Fruit fly (Drosophila melanogaster): ENCODE measurements around the gene CG42688.

CG42688 gene

DNA sequence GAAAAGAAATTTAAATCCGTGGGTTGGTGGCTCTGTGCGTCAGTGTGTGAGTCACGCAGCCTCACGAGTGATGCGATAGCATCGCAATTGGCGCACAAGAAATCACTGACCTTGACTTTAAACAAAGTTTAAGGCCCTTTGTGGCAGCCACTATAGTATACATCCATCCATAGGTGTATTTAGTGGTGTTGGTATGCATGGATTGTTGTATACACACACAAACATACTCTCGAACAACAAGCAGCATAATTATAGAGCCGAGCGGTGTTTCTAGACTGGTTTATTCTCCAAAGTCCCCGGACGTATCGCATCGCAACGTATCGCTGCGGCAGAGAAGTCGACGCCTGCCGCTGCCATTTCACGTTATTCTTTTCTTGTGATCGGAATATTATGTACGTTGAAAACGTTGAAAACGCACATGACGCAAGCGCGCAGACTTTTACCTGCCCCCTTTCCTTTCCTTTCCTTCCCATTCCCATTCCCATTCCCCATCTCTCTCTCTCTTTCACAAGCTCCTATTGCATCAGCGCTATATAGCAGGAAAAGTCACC is 25.8 kb downstream of the CG42688 start:
- TF ChIP-seq CG14655 (GFP tag; optimal IDR thresholded peaks at IDR 0.05), result no peak
- TF ChIP-seq EcR (GFP tag; optimal IDR thresholded peaks at IDR 0.05), result peak; percentile 94
- peak; percentile 28; the same call in 1 of the 3 replicates for TF ChIP-seq CG4496 (GFP tag; IDR thresholded peaks at IDR 0.05)

DNA sequence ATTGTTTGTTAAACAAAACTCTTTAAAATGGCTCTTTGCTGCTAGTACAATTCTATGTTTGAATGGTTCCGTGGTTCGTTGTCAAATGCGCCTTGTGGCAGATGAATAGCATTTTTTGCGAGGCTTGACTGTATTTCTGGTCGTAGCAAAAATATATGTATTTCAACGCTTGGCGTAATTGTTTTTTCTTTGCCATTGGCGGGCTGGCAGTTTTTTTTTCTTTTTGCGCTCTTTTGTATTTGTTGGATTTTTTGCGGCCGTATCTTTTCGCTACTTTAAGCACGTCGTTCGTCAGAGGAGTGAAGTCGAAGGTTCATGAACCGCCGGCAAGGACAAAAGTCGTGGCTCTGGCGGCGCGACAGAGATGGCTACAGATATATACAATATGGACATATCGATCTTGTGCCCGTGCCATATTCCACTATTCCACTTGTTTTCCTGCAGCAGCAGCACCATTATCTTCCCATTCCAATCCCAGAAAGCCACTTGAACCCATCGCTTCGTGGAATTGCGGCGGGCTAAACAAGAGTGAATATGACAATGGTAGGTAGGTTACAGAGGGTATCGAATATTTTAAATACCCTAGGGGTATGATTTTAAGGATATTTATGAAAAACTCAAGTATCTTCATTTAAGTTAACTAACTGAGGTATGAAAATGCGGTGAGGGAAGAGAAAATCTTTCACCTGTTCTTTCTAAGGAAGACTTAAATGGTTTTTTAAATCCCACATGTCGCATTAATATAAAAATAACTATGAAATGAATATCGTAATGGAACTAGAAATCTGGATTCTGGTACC is 26.5 kb downstream of the CG42688 start:
- peak; percentile 32 for TF ChIP-seq CG8301 (tag; optimal IDR thresholded peaks at IDR 0.05)
- no peak for TF ChIP-seq CG32121 (GFP tag; IDR thresholded peaks at IDR 0.05)
- TF ChIP-seq D1 (tag; optimal IDR thresholded peaks at IDR 0.05), result no peak
- peak; percentile 74 for TF ChIP-seq Pif1A (GFP tag; optimal IDR thresholded peaks at IDR 0.05)
- TF ChIP-seq Pif1B (GFP tag; optimal IDR thresholded peaks at IDR 0.05), result peak; percentile 88
- TF ChIP-seq gl (tag; optimal IDR thresholded peaks at IDR 0.05), result peak; percentile 98
- TF ChIP-seq CG14655 (GFP tag; optimal IDR thresholded peaks at IDR 0.05), result peak; percentile 65
- TF ChIP-seq CG17806 (tag; optimal IDR thresholded peaks at IDR 0.05), result peak; percentile 75
- 0 out of 2 replicates have a peak, but pooled peaks have one; percentile 22 for TF ChIP-seq Ets98B (GFP tag; IDR thresholded peaks at IDR 0.05)
- TF ChIP-seq CG34367 (tag; optimal IDR thresholded peaks at IDR 0.05), result peak; percentile 89
- peak; percentile 99 for TF ChIP-seq CG13204 (GFP tag; optimal IDR thresholded peaks at IDR 0.05)
- TF ChIP-seq CG10348 (GFP tag; IDR thresholded peaks at IDR 0.05), result no peak
- no peak for TF ChIP-seq rn (GFP tag; IDR thresholded peaks at IDR 0.05)
- TF ChIP-seq CG4496 (GFP tag; IDR thresholded peaks at IDR 0.05), result peak; percentile 72
- TF ChIP-seq CG8159 (tag; optimal IDR thresholded peaks at IDR 0.05), result peak; percentile 76
- peak; percentile 83 for TF ChIP-seq CG15710 (tag; optimal IDR thresholded peaks at IDR 0.05)
- TF ChIP-seq CG9948 (tag; optimal IDR thresholded peaks at IDR 0.05), result peak; percentile 66
- peak; percentile 64; the same call in 2 of the 3 replicates for TF ChIP-seq fd96Ca (GFP tag; IDR thresholded peaks at IDR 0.05)
- TF ChIP-seq EcR (GFP tag; optimal IDR thresholded peaks at IDR 0.05), result peak; percentile 98
- peak; percentile 98 for TF ChIP-seq CG12605 (GFP tag; IDR thresholded peaks at IDR 0.05)
- no peak for TF ChIP-seq Snoo (tag; optimal IDR thresholded peaks at IDR 0.05)

- no peak for TF ChIP-seq CG17806 (tag; optimal IDR thresholded peaks at IDR 0.05)
- peak; percentile 13 for TF ChIP-seq Pif1B (GFP tag; optimal IDR thresholded peaks at IDR 0.05)
- TF ChIP-seq CG10348 (GFP tag; IDR thresholded peaks at IDR 0.05), result no peak
- no peak for TF ChIP-seq CG9948 (tag; optimal IDR thresholded peaks at IDR 0.05)
- TF ChIP-seq Snoo (tag; optimal IDR thresholded peaks at IDR 0.05), result no peak
- TF ChIP-seq CG32121 (GFP tag; IDR thresholded peaks at IDR 0.05), result no peak
- TF ChIP-seq CG15710 (tag; optimal IDR thresholded peaks at IDR 0.05), result no peak
- peak; percentile 51 for TF ChIP-seq gl (tag; optimal IDR thresholded peaks at IDR 0.05)
- TF ChIP-seq CG13204 (GFP tag; optimal IDR thresholded peaks at IDR 0.05), result peak; percentile 95
- TF ChIP-seq CG12605 (GFP tag; IDR thresholded peaks at IDR 0.05), result peak; percentile 24; the same call in 1 of the 2 replicates
- peak; percentile 93 for TF ChIP-seq EcR (GFP tag; optimal IDR thresholded peaks at IDR 0.05)
These were observed 27.7 kb downstream of the CG42688 start for dm6 chr2L:19154893-19155389.

DNA sequence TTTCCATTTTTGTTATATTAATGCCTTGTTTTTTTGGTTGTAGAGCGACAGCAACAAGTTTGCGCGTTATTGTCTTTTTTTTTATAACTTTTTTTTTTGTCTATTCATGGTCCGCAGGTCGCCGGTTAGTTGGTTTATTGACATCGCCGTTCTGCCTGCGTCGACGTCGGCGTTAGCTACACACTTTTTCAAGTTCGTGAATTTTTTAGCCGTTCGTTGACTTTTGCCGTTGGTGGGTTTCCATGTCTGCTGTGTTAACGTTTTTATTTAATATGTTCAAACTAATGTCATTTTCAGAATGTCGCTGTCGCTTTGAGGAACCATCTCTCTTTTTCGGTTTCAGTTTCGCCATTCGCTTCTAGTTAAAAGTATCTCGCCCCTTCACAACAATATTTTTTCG is 36.0 kb downstream of the CG42688 start:
- no peak for TF ChIP-seq rn (GFP tag; IDR thresholded peaks at IDR 0.05)
- TF ChIP-seq CG14655 (GFP tag; optimal IDR thresholded peaks at IDR 0.05), result no peak
- TF ChIP-seq Pif1B (GFP tag; optimal IDR thresholded peaks at IDR 0.05), result no peak
- TF ChIP-seq CG34367 (tag; optimal IDR thresholded peaks at IDR 0.05), result no peak
- no peak for TF ChIP-seq CG8159 (tag; optimal IDR thresholded peaks at IDR 0.05)
- no peak for TF ChIP-seq CG8301 (tag; optimal IDR thresholded peaks at IDR 0.05)
- TF ChIP-seq Snoo (tag; optimal IDR thresholded peaks at IDR 0.05), result no peak
- no peak for TF ChIP-seq fd96Ca (GFP tag; IDR thresholded peaks at IDR 0.05)
- TF ChIP-seq CG12605 (GFP tag; IDR thresholded peaks at IDR 0.05), result no peak
- TF ChIP-seq CG10348 (GFP tag; IDR thresholded peaks at IDR 0.05), result no peak
- TF ChIP-seq gl (tag; optimal IDR thresholded peaks at IDR 0.05), result no peak
- TF ChIP-seq CG13204 (GFP tag; optimal IDR thresholded peaks at IDR 0.05), result no peak
- no peak for TF ChIP-seq CG32121 (GFP tag; IDR thresholded peaks at IDR 0.05)
- no peak for TF ChIP-seq CG4496 (GFP tag; IDR thresholded peaks at IDR 0.05)

DNA sequence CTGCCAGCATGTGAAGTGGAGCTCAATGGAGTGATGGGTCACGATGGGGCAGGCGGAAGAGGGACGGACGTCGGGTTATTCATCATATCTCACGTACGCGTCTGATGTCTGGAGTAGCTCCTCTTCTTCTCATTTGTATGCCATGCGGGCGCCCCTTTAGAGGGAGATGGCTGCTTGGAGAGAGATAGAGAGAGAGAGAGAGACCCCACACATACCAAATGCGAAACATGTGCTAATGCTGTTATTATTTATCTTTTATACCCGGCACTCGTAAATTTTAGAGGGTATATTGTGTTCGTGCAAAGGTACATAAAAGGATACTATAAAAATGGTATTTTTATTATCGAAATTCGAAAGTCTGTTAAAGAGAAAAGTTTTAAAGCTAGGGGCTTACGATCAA is 36.6 kb downstream of the CG42688 start:
- TF ChIP-seq Pif1B (GFP tag; optimal IDR thresholded peaks at IDR 0.05), result no peak
- peak; percentile 67 for TF ChIP-seq CG13204 (GFP tag; optimal IDR thresholded peaks at IDR 0.05)
- peak; percentile 76 for TF ChIP-seq EcR (GFP tag; optimal IDR thresholded peaks at IDR 0.05)

dm6 chr2L:19144115-19144514 is 38.5 kb downstream of the CG42688 start:
- TF ChIP-seq gl (tag; optimal IDR thresholded peaks at IDR 0.05) (peak; percentile 59), CG8159 (tag; optimal IDR thresholded peaks at IDR 0.05) (peak; percentile 38), CG17806 (tag; optimal IDR thresholded peaks at IDR 0.05) (peak; percentile 0), rn (GFP tag; IDR thresholded peaks at IDR 0.05) (no peak), Pif1A (GFP tag; optimal IDR thresholded peaks at IDR 0.05) (no peak), EcR (GFP tag; optimal IDR thresholded peaks at IDR 0.05) (peak; percentile 80), fd96Ca (GFP tag; IDR thresholded peaks at IDR 0.05) (peak; percentile 60; the same call in 2 of the 3 replicates), CG9948 (tag; optimal IDR thresholded peaks at IDR 0.05) (peak; percentile 17), CG13204 (GFP tag; optimal IDR thresholded peaks at IDR 0.05) (peak; percentile 78), CG15710 (tag; optimal IDR thresholded peaks at IDR 0.05) (peak; percentile 46), Pif1B (GFP tag; optimal IDR thresholded peaks at IDR 0.05) (no peak), CG12605 (GFP tag; IDR thresholded peaks at IDR 0.05) (0 out of 2 replicates have a peak, but pooled peaks have one; percentile 41), CG4496 (GFP tag; IDR thresholded peaks at IDR 0.05) (peak; percentile 55; the same call in 2 of the 3 replicates), D1 (tag; optimal IDR thresholded peaks at IDR 0.05) (no peak), CG14655 (GFP tag; optimal IDR thresholded peaks at IDR 0.05) (peak; percentile 26)
